Worm (Caenorhabditis elegans) whole organism, young adult: ENCODE data around the gene T25B9.3.

ENCODE experiments used
- B0035.1 ChIP-seq: sonication (generic microtip); optimal IDR thresholded peaks from 2 replicates; lab custom pipeline; 2016; ENCODE audit warnings: missing genetic modification characterization, mild to moderate bottlenecking, missing compliant biosample characterization, missing genotype, missing genetic modification reagents
- B0336.3 ChIP-seq: fragments of 200-800 bp; sonication (Bioruptor generic); IDR thresholded peaks from 2 replicates; pipeline ENCODE4 v1.3.6; 2022; ENCODE audit warnings: missing genetic modification characterization, missing compliant biosample characterization
- C17E4.6 ChIP-seq: fragments of 200-800 bp; sonication (Bioruptor generic); IDR thresholded peaks from 2 replicates; pipeline ENCODE4 v1.3.6; 2022; ENCODE audit warnings: missing genetic modification reagents, missing genetic modification characterization, missing compliant biosample characterization
- F23B12.7 ChIP-seq: sonication (generic microtip); optimal IDR thresholded peaks from 2 replicates; lab custom pipeline; 2017; ENCODE audit warnings: missing genetic modification characterization, mild to moderate bottlenecking, missing compliant biosample characterization, antibody characterized with exemption, moderate library complexity; ENCODE audit not compliant: insufficient read depth
- F39B2.1 ChIP-seq: fragments of 200-800 bp; sonication (Bioruptor generic); IDR thresholded peaks from 2 replicates; pipeline ENCODE4 v1.3.6; 2022; ENCODE audit warnings: missing genetic modification reagents, missing genetic modification characterization, missing compliant biosample characterization
- F49E8.2 ChIP-seq: sonication (generic microtip); optimal IDR thresholded peaks from 3 replicates; lab custom pipeline; 2017; ENCODE audit warnings: missing genetic modification characterization, mild to moderate bottlenecking, missing compliant biosample characterization, antibody characterized with exemption, moderate library complexity; ENCODE audit not compliant: insufficient read depth
- F52B5.7 ChIP-seq: sonication (generic microtip); optimal IDR thresholded peaks from 2 replicates; lab custom pipeline; 2016; ENCODE audit warnings: mild to moderate bottlenecking, missing genetic modification characterization, missing compliant biosample characterization
- F57C9.4 ChIP-seq: sonication (generic microtip); optimal IDR thresholded peaks from 2 replicates; lab custom pipeline; 2017; ENCODE audit warnings: mild to moderate bottlenecking, missing genetic modification characterization, missing compliant biosample characterization
- K11D2.4 ChIP-seq: fragments of 200-800 bp; sonication (Bioruptor generic); IDR thresholded peaks from 2 replicates; pipeline ENCODE4 v1.3.6; 2022; ENCODE audit warnings: missing genetic modification reagents, missing genetic modification characterization, missing compliant biosample characterization
- T26A5.8 ChIP-seq: sonication (generic microtip); optimal IDR thresholded peaks from 2 replicates; lab custom pipeline; 2016; ENCODE audit warnings: missing genetic modification characterization, missing compliant biosample characterization
- ZK185.1 ChIP-seq: sonication (generic microtip); optimal IDR thresholded peaks from 2 replicates; lab custom pipeline; 2016; ENCODE audit warnings: mild to moderate bottlenecking, missing genetic modification characterization, missing compliant biosample characterization; ENCODE audit not compliant: poor library complexity, severe bottlenecking
- akir-1 ChIP-seq: fragments of 200-800 bp; sonication (Bioruptor generic); optimal IDR thresholded peaks from 2 replicates; lab custom pipeline; 2018; ENCODE audit warnings: mild to moderate bottlenecking, missing genetic modification characterization, moderate library complexity, missing compliant biosample characterization
- aptf-3 ChIP-seq: fragments of 200-800 bp; sonication (Bioruptor generic); IDR thresholded peaks from 2 replicates; pipeline ENCODE4 v1.3.6; 2022; ENCODE audit warnings: missing genetic modification characterization, missing compliant biosample characterization
- attf-3 ChIP-seq: fragments of 200-800 bp; sonication (Bioruptor generic); conservative IDR thresholded peaks from 2 replicates; pipeline ENCODE4 v1.3.6; 2022; ENCODE audit warnings: missing genetic modification reagents, missing genetic modification characterization, missing compliant biosample characterization
- attf-5 ChIP-seq: fragments of 200-800 bp; sonication (Bioruptor generic); optimal IDR thresholded peaks from 2 replicates; lab custom pipeline; 2018; ENCODE audit warnings: mild to moderate bottlenecking, missing genetic modification characterization, missing compliant biosample characterization
- attf-6 ChIP-seq: fragments of 200-800 bp; sonication (Bioruptor generic); IDR thresholded peaks from 2 replicates; pipeline ENCODE4 v1.3.6; 2022; ENCODE audit warnings: missing genetic modification reagents, missing genetic modification characterization, missing compliant biosample characterization
- ceh-27 ChIP-seq: fragments of 200-800 bp; sonication (Bioruptor generic); optimal IDR thresholded peaks from 2 replicates; lab custom pipeline; 2018; ENCODE audit warnings: mild to moderate bottlenecking, missing genetic modification characterization, moderate library complexity, missing compliant biosample characterization
- chd-7 ChIP-seq: sonication (generic microtip); optimal IDR thresholded peaks from 2 replicates; lab custom pipeline; 2016; ENCODE audit warnings: mild to moderate bottlenecking, missing genetic modification characterization, moderate library complexity, missing compliant biosample characterization
- dox-1 ChIP-seq: fragments of 200-800 bp; sonication (Bioruptor generic); IDR thresholded peaks from 2 replicates; pipeline ENCODE4 v1.3.6; 2022; ENCODE audit warnings: missing genetic modification reagents, missing genetic modification characterization, missing compliant biosample characterization
- dpl-1 ChIP-seq: fragments of 150-350 bp; optimal IDR thresholded peaks from 2 replicates; lab custom pipeline; 2014; ENCODE audit warnings: missing biosample characterization, missing genetic modification reagents, missing genetic modification characterization
- egl-18 ChIP-seq: fragments of 200-800 bp; sonication (Bioruptor generic); IDR thresholded peaks from 2 replicates; pipeline ENCODE4 v1.3.6; 2022; ENCODE audit warnings: missing genetic modification reagents, missing genetic modification characterization, missing compliant biosample characterization
- ekl-4 ChIP-seq: fragments of 200-800 bp; sonication (Bioruptor generic); IDR thresholded peaks from 2 replicates; pipeline ENCODE4 v1.3.6; 2022; ENCODE audit warnings: missing genetic modification reagents, missing genetic modification characterization, missing compliant biosample characterization
- fkh-3 ChIP-seq: sonication (generic microtip); optimal IDR thresholded peaks from 2 replicates; lab custom pipeline; 2016; ENCODE audit warnings: mild to moderate bottlenecking, missing genetic modification characterization, missing compliant biosample characterization
- hmg-1.2 ChIP-seq: fragments of 200-800 bp; sonication (Bioruptor generic); IDR thresholded peaks from 2 replicates; pipeline ENCODE4 v1.3.6; 2022; ENCODE audit warnings: missing genetic modification reagents, missing genetic modification characterization, missing compliant biosample characterization
- hmg-20 ChIP-seq: fragments of 200-800 bp; sonication (Bioruptor generic); IDR thresholded peaks from 2 replicates; pipeline ENCODE4 v1.3.6; 2022; ENCODE audit warnings: missing genetic modification reagents, missing genetic modification characterization, missing compliant biosample characterization
- hsf-1 ChIP-seq: fragments of 200-800 bp; sonication (Bioruptor generic); IDR thresholded peaks from 2 replicates; pipeline ENCODE4 v1.3.6; 2022; ENCODE audit warnings: missing genetic modification reagents, missing genetic modification characterization, missing compliant biosample characterization
- let-526 ChIP-seq: fragments of 200-800 bp; sonication (Bioruptor generic); IDR thresholded peaks from 2 replicates; pipeline ENCODE4 v1.3.6; 2022; ENCODE audit warnings: missing genetic modification reagents, missing genetic modification characterization, missing compliant biosample characterization
- lin-35 ChIP-seq, 3 experiments: fragments of 150-350 bp in 2 of 3; sonication (generic microtip) in 1 of 3; optimal IDR thresholded peaks; 2 replicates each; lab custom pipeline; 2014 to 2018; ENCODE audit warnings: missing biosample characterization in 3 of 3, missing genetic modification characterization in 3 of 3, missing genetic modification reagents in 3 of 3
- lin-54 ChIP-seq: fragments of 200-800 bp; sonication (Bioruptor generic); optimal IDR thresholded peaks from 2 replicates; lab custom pipeline; 2018; ENCODE audit warnings: mild to moderate bottlenecking, missing genetic modification characterization, missing compliant biosample characterization
- lir-1 ChIP-seq: fragments of 200-800 bp; sonication (Bioruptor generic); conservative IDR thresholded peaks from 2 replicates; pipeline ENCODE4 v1.3.6; 2022; ENCODE audit warnings: missing genetic modification reagents, missing genetic modification characterization, missing compliant biosample characterization
- lsy-27 ChIP-seq: sonication (generic microtip); optimal IDR thresholded peaks from 2 replicates; lab custom pipeline; 2017; ENCODE audit warnings: missing genetic modification characterization, mild to moderate bottlenecking, missing compliant biosample characterization, antibody characterized with exemption, missing genotype, borderline replicate concordance; ENCODE audit not compliant: insufficient read depth
- mes-4 ChIP-seq: sonication (generic microtip); optimal IDR thresholded peaks from 2 replicates; lab custom pipeline; 2016; ENCODE audit warnings: missing genotype, missing genetic modification characterization, missing compliant biosample characterization
- nhr-120 ChIP-seq: fragments of 200-800 bp; sonication (Bioruptor generic); IDR thresholded peaks from 2 replicates; pipeline ENCODE4 v1.3.6; 2022; ENCODE audit warnings: missing genetic modification characterization, missing compliant biosample characterization
- nhr-179 ChIP-seq: sonication (generic microtip); optimal IDR thresholded peaks from 2 replicates; lab custom pipeline; 2016; ENCODE audit warnings: mild to moderate bottlenecking, missing genetic modification characterization, missing compliant biosample characterization
- nhr-27 ChIP-seq: fragments of 200-800 bp; sonication (Bioruptor generic); optimal IDR thresholded peaks from 2 replicates; lab custom pipeline; 2018; ENCODE audit warnings: mild to moderate bottlenecking, missing genetic modification characterization, moderate library complexity, missing compliant biosample characterization
- pha-4 ChIP-seq: fragments of 150-350 bp; sonication (generic microtip); optimal IDR thresholded peaks from 2 replicates; lab custom pipeline; 2014; ENCODE audit warnings: missing biosample characterization, missing genetic modification reagents, missing genetic modification characterization
- rec-8 ChIP-seq, 2 experiments: sonication (generic microtip); optimal IDR thresholded peaks; 2 replicates each; lab custom pipeline; 2016; ENCODE audit warnings: mild to moderate bottlenecking in 2 of 2, missing genetic modification characterization in 2 of 2, missing genetic modification reagents in 2 of 2, missing genotype in 2 of 2, missing biosample characterization in 1 of 2, missing compliant biosample characterization in 1 of 2, moderate library complexity in 1 of 2
- snpc-3.4 ChIP-seq: sonication (generic microtip); optimal IDR thresholded peaks from 2 replicates; lab custom pipeline; 2017; ENCODE audit warnings: missing genetic modification characterization, mild to moderate bottlenecking, missing compliant biosample characterization, antibody characterized with exemption, moderate library complexity, missing genotype, missing genetic modification reagents
- somi-1 ChIP-seq: fragments of 200-800 bp; sonication (Bioruptor generic); optimal IDR thresholded peaks from 2 replicates; lab custom pipeline; 2018; ENCODE audit warnings: mild to moderate bottlenecking, missing genetic modification characterization, missing compliant biosample characterization
- sptf-2 ChIP-seq: fragments of 200-800 bp; sonication (Bioruptor generic); optimal IDR thresholded peaks from 2 replicates; lab custom pipeline; 2018; ENCODE audit warnings: mild to moderate bottlenecking, missing genetic modification characterization, missing compliant biosample characterization
- tbx-9 ChIP-seq: sonication (generic microtip); optimal IDR thresholded peaks from 2 replicates; lab custom pipeline; 2016; ENCODE audit warnings: borderline replicate concordance, missing genetic modification characterization, inconsistent platforms, missing compliant biosample characterization
- ztf-6 ChIP-seq: fragments of 200-800 bp; sonication (Bioruptor generic); IDR thresholded peaks from 2 replicates; pipeline ENCODE4 v1.3.6; 2022; ENCODE audit warnings: missing genetic modification reagents, missing genetic modification characterization, missing compliant biosample characterization

The T25B9.3 gene

DNA sequence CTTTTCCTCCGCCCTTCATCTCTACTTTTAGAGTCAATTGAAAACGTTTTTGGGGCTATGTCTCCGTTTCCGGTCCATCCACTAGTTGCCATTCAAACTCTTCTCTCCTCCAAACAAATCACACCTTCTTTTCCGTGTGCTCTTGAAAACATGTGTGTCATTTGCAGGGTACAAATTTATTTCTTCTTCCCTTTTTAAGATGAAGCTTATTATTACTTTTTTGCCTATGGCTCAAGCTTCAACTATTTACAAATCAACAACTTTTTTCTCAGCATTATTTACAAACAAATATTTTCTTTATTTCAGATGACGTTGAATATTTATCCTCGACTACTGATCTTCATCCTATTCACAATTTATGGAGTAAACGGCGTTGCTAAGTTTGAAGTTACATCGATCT, at the start of gene T25B9.3:
Gene T25B9.3, plus strand, starts transcription at position 301 of the 400 bp plus-strand sequence.
- TF ChIP-seq sptf-2 (GFP tag; lab: Kevin White, UChicago) = no peak
- TF ChIP-seq nhr-179 = no peak
- no peak for TF ChIP-seq pha-4 (tag; lab: Kevin White, UChicago)
- TF ChIP-seq fkh-3 (tag; lab: Kevin White, UChicago) = no peak
- TF ChIP-seq somi-1 = no peak
- no peak for TF ChIP-seq ZK185.1 (tag; lab: Kevin White, UChicago)
- TF ChIP-seq nhr-120 (GFP tag; lab: Robert Waterston, UW) = no peak
- TF ChIP-seq C17E4.6 (GFP tag; lab: Robert Waterston, UW) = no peak
- no peak for TF ChIP-seq lin-54
- no peak for TF ChIP-seq dpl-1 (GFP tag; lab: Kevin White, UChicago)
- TF ChIP-seq aptf-3 (GFP tag; lab: Robert Waterston, UW) = no peak
- no peak for TF ChIP-seq F39B2.1
- TF ChIP-seq attf-5 (GFP tag; lab: Kevin White, UChicago) = no peak

DNA sequence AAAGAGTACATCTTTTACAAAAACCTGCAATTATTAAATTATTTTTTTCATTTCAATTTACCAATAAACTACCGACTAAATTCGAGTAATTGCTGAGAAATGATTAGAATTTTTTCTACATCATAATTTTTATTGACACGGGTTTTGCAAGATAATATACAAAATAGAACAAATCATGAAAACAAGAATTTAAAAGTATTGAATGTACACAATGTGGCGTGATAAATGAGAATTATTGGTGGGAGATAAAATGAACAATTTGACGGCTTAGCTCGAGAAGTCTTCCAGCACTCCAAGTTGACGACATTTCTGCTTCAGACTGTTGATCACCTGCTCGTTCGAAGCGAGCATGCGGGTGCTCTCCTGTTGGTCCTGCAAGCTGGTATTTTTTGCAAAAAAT, 49.4 kb upstream of the T25B9.3 start, which contains the start of gene R102.4:
Gene R102.4, minus strand, starts transcription at position 101 of the 400 bp plus-strand sequence.
- no peak for TF ChIP-seq nhr-27 (tag; lab: Kevin White, UChicago)
- TF ChIP-seq F23B12.7 (tag; lab: Kevin White, UChicago) = no peak
- no peak for TF ChIP-seq lin-35 (GFP tag; optimal IDR thresholded peaks at IDR 0.05; lab: Kevin White, UChicago)
- TF ChIP-seq mes-4 (tag; lab: Kevin White, UChicago) = no peak
- TF ChIP-seq snpc-3.4 (tag; lab: Kevin White, UChicago) = no peak
- no peak for TF ChIP-seq lir-1
- TF ChIP-seq T26A5.8 = no peak
- TF ChIP-seq nhr-120 (GFP tag; lab: Robert Waterston, UW) = no peak

DNA sequence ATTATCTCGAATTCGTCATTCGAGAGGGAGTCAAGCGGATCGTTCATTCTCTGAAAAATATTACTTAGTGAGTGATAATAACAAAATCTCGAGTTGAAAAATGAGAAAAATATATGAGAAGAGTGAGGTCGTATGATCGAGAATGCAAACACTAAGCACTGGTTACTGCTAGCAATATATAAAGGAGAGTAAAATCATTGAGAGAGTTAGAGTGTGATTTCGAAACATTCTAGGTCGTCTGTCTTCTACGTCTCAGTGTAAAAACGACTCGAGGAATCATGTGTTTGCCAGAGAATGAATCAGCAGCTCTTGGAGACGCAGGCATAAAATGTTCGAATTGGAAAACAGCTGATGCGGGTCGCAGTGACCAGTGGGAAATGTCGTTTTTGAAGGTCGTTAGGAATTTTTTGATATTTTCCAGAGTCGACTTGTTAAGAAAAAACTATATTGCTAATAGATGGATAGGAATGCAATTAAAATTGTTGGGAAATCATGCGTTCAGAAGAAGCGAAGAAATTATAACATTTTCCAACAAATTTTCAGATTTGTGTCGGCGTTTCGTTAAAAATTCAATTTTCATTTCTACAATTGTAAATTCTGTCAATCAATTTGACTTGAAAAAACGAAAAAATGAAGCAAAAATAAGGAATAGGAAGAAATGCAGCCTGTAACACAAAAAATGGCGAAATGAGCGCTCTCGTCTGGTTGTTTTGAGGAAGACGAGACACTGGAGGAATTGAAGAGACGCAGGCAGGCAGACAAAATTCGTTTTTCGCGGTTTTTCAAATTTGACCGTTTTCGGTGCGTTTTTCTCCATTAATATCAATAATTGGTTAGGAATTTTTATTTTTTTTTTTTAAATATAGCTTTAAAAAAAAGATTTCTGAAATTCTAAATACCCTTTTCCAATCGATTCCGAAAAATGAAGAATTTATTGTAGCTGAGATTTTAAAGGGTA, 47.3 kb upstream of the T25B9.3 start, which contains the start of gene allo-1:
Gene allo-1, minus strand, starts transcription at position 51 of the 958 bp plus-strand sequence.
- no peak for TF ChIP-seq B0035.1 (tag; lab: Kevin White, UChicago)
- TF ChIP-seq tbx-9 = no peak
- TF ChIP-seq K11D2.4 (GFP tag; lab: Robert Waterston, UW) = no peak
- no peak for TF ChIP-seq F52B5.7 (tag; lab: Kevin White, UChicago)
- no peak for TF ChIP-seq let-526 (GFP tag; lab: Robert Waterston, UW)
- TF ChIP-seq lir-1 = no peak
- peak; percentile 15 for TF ChIP-seq ceh-27
- TF ChIP-seq ztf-6 (GFP tag; lab: Robert Waterston, UW) = no peak
- no peak for TF ChIP-seq akir-1 (GFP tag; lab: Kevin White, UChicago)
- no peak for TF ChIP-seq F57C9.4 (tag; lab: Kevin White, UChicago)
- peak; percentile 90 for TF ChIP-seq attf-5 (GFP tag; lab: Kevin White, UChicago)
- no peak for TF ChIP-seq lsy-27 (tag; lab: Kevin White, UChicago)
- peak in 1 of 3 experiments; percentile 34 for TF ChIP-seq lin-35 (GFP tag; optimal IDR thresholded peaks at IDR 0.05; lab: Kevin White, UChicago)
- TF ChIP-seq dox-1 (GFP tag; lab: Robert Waterston, UW) = peak; percentile 28; the same call in 1 of the 2 replicates
- TF ChIP-seq attf-6 (GFP tag; lab: Robert Waterston, UW) = no peak
- no peak for TF ChIP-seq F39B2.1
- peak; percentile 34; the same call in 1 of the 2 replicates for TF ChIP-seq B0336.3 (GFP tag; lab: Robert Waterston, UW)
- peak; percentile 42; the same call in 1 of the 2 replicates for TF ChIP-seq ekl-4 (GFP tag; lab: Robert Waterston, UW)
- no peak for TF ChIP-seq hmg-20
- peak; percentile 100 for TF ChIP-seq hmg-1.2 (GFP tag; lab: Robert Waterston, UW)
- TF ChIP-seq chd-7 = no peak
- TF ChIP-seq attf-3 (GFP tag; lab: Robert Waterston, UW) = no peak
- TF ChIP-seq egl-18 (GFP tag; lab: Robert Waterston, UW) = no peak
- no peak for TF ChIP-seq rec-8 (tag; optimal IDR thresholded peaks at IDR 0.05; lab: Kevin White, UChicago)
- TF ChIP-seq fkh-3 (tag; lab: Kevin White, UChicago) = no peak
- no peak for TF ChIP-seq hsf-1 (GFP tag; lab: Robert Waterston, UW)
- TF ChIP-seq F49E8.2 (tag; lab: Kevin White, UChicago) = no peak
